Fruit fly (Drosophila melanogaster): ENCODE measurements around the gene Prx2.
A peak's percentile ranks its signal among the peaks of the same experiment; 100 is the strongest.

The Prx2 gene

DNA sequence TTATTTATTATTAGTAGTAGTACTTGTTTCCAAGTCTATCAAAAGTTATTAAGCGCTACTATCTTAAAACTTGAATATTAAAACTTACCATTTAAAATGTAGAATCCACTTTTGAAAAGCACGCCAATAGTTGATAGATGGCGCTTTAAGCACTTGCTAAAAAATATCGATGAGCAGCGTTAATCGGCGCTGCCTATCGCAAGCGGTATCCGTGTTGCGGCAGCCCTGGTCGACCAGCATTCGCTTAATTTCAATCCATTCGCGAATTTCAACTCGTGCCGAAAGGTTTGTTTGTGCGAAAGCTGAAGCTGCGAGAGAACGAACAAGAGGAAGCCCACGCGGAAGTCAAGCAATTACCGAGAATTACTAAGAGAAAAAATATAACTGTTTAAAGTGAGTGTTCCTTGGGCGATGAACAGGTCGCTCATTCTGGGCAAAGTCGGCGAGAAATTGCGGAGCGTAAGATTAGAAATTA, at the start of gene Prx2:
TSS of gene Prx2 (plus strand) at position 253 of the 475 bp plus-strand sequence.
- TF ChIP-seq CG8319 (GFP tag; optimal IDR thresholded peaks at IDR 0.05), result no peak
- peak; percentile 72 for TF ChIP-seq CG6854 (GFP tag; optimal IDR thresholded peaks at IDR 0.05)
- TF ChIP-seq CG15336 (GFP tag; IDR thresholded peaks at IDR 0.05), result peak; percentile 52; the same call in 1 of the 2 replicates
- peak; percentile 46 for TF ChIP-seq CG9139 (GFP tag; optimal IDR thresholded peaks at IDR 0.05)
- TF ChIP-seq eg (GFP tag; IDR thresholded peaks at IDR 0.05), result 0 out of 3 replicates have a peak, but pooled peaks have one; percentile 24
- peak; percentile 39 for TF ChIP-seq CG3919 (GFP tag; optimal IDR thresholded peaks at IDR 0.05)
- TF ChIP-seq Eip78C (GFP tag), result peak; percentile 22
- TF ChIP-seq Hr38 (GFP tag; optimal IDR thresholded peaks at IDR 0.05), result no peak
- TF ChIP-seq Lpt (GFP tag; optimal IDR thresholded peaks at IDR 0.05), result no peak
- no peak for TF ChIP-seq fkh (GFP tag; optimal IDR thresholded peaks at IDR 0.05)
- peak; percentile 60 for TF ChIP-seq net (GFP tag; optimal IDR thresholded peaks at IDR 0.05)
- TF ChIP-seq Sox15 (GFP tag; optimal IDR thresholded peaks at IDR 0.05), result no peak
- TF ChIP-seq vri (GFP tag; optimal IDR thresholded peaks at IDR 0.05), result peak; percentile 64
- TF ChIP-seq salr (GFP tag; optimal IDR thresholded peaks at IDR 0.05), result no peak
- TF ChIP-seq CG6792 (GFP tag; optimal IDR thresholded peaks at IDR 0.05), result no peak
- no peak for TF ChIP-seq fd85E (GFP tag; optimal IDR thresholded peaks at IDR 0.05)
- TF ChIP-seq Hr4 (GFP tag; optimal IDR thresholded peaks at IDR 0.05), result no peak
- TF ChIP-seq Eip93F (GFP tag; optimal IDR thresholded peaks at IDR 0.05), result no peak
- no peak for TF ChIP-seq Sox14 (GFP tag; optimal IDR thresholded peaks at IDR 0.05)
- TF ChIP-seq Sox102F (GFP tag; optimal IDR thresholded peaks at IDR 0.05), result peak; percentile 20
- TF ChIP-seq Ets21C (GFP tag; optimal IDR thresholded peaks at IDR 0.05), result no peak
- no peak for TF ChIP-seq dac (GFP tag; optimal IDR thresholded peaks at IDR 0.05)
- peak; percentile 35 for TF ChIP-seq Met (GFP tag; optimal IDR thresholded peaks at IDR 0.05)
- peak; percentile 15; the same call in 1 of the 2 replicates for TF ChIP-seq CG11294 (GFP tag; IDR thresholded peaks at IDR 0.05)
- TF ChIP-seq CG8632 (GFP tag; optimal IDR thresholded peaks at IDR 0.05), result no peak
- TF ChIP-seq achi (GFP tag; optimal IDR thresholded peaks at IDR 0.05), result peak; percentile 26
- TF ChIP-seq Smox (GFP tag; optimal IDR thresholded peaks at IDR 0.05), result peak; percentile 6
- TF ChIP-seq CG3032 (tag; optimal IDR thresholded peaks at IDR 0.05), result no peak
- peak; percentile 17 for TF ChIP-seq OdsH (GFP tag; optimal IDR thresholded peaks at IDR 0.05)
- peak; percentile 28 for TF ChIP-seq esn (GFP tag; optimal IDR thresholded peaks at IDR 0.05)
- no peak for TF ChIP-seq dsx (GFP tag; optimal IDR thresholded peaks at IDR 0.05; ENCODE audit: poor library complexity, severe bottlenecking)
- peak; percentile 34 for TF ChIP-seq CG6276 (GFP tag; optimal IDR thresholded peaks at IDR 0.05)
- TF ChIP-seq CG10631 (GFP tag; optimal IDR thresholded peaks at IDR 0.05), result no peak
- TF ChIP-seq CG10669 (GFP tag; optimal IDR thresholded peaks at IDR 0.05), result no peak
- TF ChIP-seq Gug (GFP tag; IDR thresholded peaks at IDR 0.05), result 0 out of 2 replicates have a peak, but pooled peaks have one; percentile 9
- TF ChIP-seq acj6 (GFP tag; optimal IDR thresholded peaks at IDR 0.05), result no peak
- peak; percentile 26 for TF ChIP-seq cyc (GFP tag; optimal IDR thresholded peaks at IDR 0.05)
- peak; percentile 33 for TF ChIP-seq topi (GFP tag; optimal IDR thresholded peaks at IDR 0.05)
- TF ChIP-seq CG8119 (GFP tag; IDR thresholded peaks at IDR 0.05), result no peak
- TF ChIP-seq svp (GFP tag), result peak; percentile 22
- no peak for TF ChIP-seq CG11902 (GFP tag; optimal IDR thresholded peaks at IDR 0.05)
- no peak for TF ChIP-seq CG32006 (GFP tag; optimal IDR thresholded peaks at IDR 0.05)
- TF ChIP-seq CG1621 (tag; optimal IDR thresholded peaks at IDR 0.05), result no peak
- TF ChIP-seq CG4318 (GFP tag; optimal IDR thresholded peaks at IDR 0.05), result no peak
- TF ChIP-seq CG34406 (GFP tag; optimal IDR thresholded peaks at IDR 0.05), result no peak
- peak; percentile 0 to 49 for TF ChIP-seq ss (GFP tag; optimal IDR thresholded peaks at IDR 0.05)
- TF ChIP-seq CG16779 (tag; optimal IDR thresholded peaks at IDR 0.05), result peak; percentile 44
- no peak for TF ChIP-seq CG11762 (GFP tag; optimal IDR thresholded peaks at IDR 0.05; ENCODE audit: insufficient read depth)
- TF ChIP-seq Hr39 (GFP tag; optimal IDR thresholded peaks at IDR 0.05), result no peak
- no peak for TF ChIP-seq Blimp-1 (GFP tag; optimal IDR thresholded peaks at IDR 0.05)
- peak; percentile 23 for TF ChIP-seq CG31627 (GFP tag; optimal IDR thresholded peaks at IDR 0.05)
- TF ChIP-seq pdm3 (GFP tag; optimal IDR thresholded peaks at IDR 0.05), result no peak
